Worm (Caenorhabditis elegans) whole organism, L1 larva: ENCODE data around the gene ZK1098.12.

ENCODE experiments used
- C16A3.4 ChIP-seq: fragments of 150-350 bp; optimal IDR thresholded peaks from 2 replicates; lab custom pipeline; 2014; ENCODE audit warnings: missing biosample characterization, missing genetic modification characterization
- F16B12.6 ChIP-seq: fragments of 150-350 bp; optimal IDR thresholded peaks from 2 replicates; lab custom pipeline; 2014; ENCODE audit warnings: missing biosample characterization, missing genetic modification characterization
- Y116A8C.19 ChIP-seq: sonication (generic microtip); optimal IDR thresholded peaks from 2 replicates; lab custom pipeline; 2016; ENCODE audit warnings: missing compliant biosample characterization, missing genetic modification characterization, borderline replicate concordance
- alr-1 ChIP-seq: fragments of 200-800 bp; sonication (Bioruptor generic); optimal IDR thresholded peaks from 2 replicates; lab custom pipeline; 2018; ENCODE audit warnings: borderline replicate concordance, mild to moderate bottlenecking, missing genetic modification characterization, missing compliant biosample characterization
- ama-1 ChIP-seq: fragments of 150-350 bp; optimal IDR thresholded peaks from 2 replicates; lab custom pipeline; 2014
- blmp-1 ChIP-seq: fragments of 150-350 bp; optimal IDR thresholded peaks from 2 replicates; lab custom pipeline; 2014; ENCODE audit warnings: missing biosample characterization, missing genetic modification characterization
- ceh-63 ChIP-seq: fragments of 200-800 bp; sonication (Bioruptor generic); optimal IDR thresholded peaks from 2 replicates; lab custom pipeline; 2018; ENCODE audit warnings: mild to moderate bottlenecking, missing genetic modification characterization, missing compliant biosample characterization
- ceh-88 ChIP-seq: fragments of 200-800 bp; sonication (Bioruptor generic); IDR thresholded peaks from 2 replicates; pipeline ENCODE4 v1.3.6; 2022; ENCODE audit warnings: missing genetic modification characterization, missing compliant biosample characterization
- ces-1 ChIP-seq: fragments of 150-350 bp; optimal IDR thresholded peaks from 2 replicates; lab custom pipeline; 2014; ENCODE audit warnings: missing biosample characterization, missing genetic modification reagents, missing genetic modification characterization
- dpl-1 ChIP-seq, 3 experiments: fragments of 150-350 bp in 2 of 3; sonication (generic microtip) in 1 of 3; optimal IDR thresholded peaks; 2 replicates each; lab custom pipeline; 2014 to 2017; ENCODE audit warnings: missing biosample characterization in 3 of 3, missing genetic modification characterization in 3 of 3, missing genetic modification reagents in 3 of 3
- efl-1 ChIP-seq, 4 experiments: fragments of 150-350 bp; optimal IDR thresholded peaks in 3 of 4; peaks in 1 of 4; 1 replicate in 1 of 4; 2 replicates in 3 of 4; lab custom pipeline; 2014; ENCODE audit warnings: missing biosample characterization in 2 of 4, missing genetic modification characterization in 2 of 4, missing genetic modification reagents in 2 of 4
- egl-13 ChIP-seq: sonication (generic microtip); optimal IDR thresholded peaks from 2 replicates; lab custom pipeline; 2016; ENCODE audit warnings: missing genotype, missing genetic modification reagents, missing genetic modification characterization, missing compliant biosample characterization
- elt-3 ChIP-seq, 6 experiments: fragments of 150-350 bp in 1 of 6; sonication (generic microtip); optimal IDR thresholded peaks; 2 replicates each; lab custom pipeline; 2017 to 2018; ENCODE audit warnings: missing biosample characterization in 6 of 6, missing genetic modification characterization in 6 of 6, inconsistent platforms in 1 of 6
- fkh-4 ChIP-seq: sonication (generic microtip); optimal IDR thresholded peaks from 2 replicates; lab custom pipeline; 2016; ENCODE audit warnings: missing compliant biosample characterization, missing genetic modification characterization, borderline replicate concordance
- fkh-8 ChIP-seq: sonication (generic microtip); optimal IDR thresholded peaks from 2 replicates; lab custom pipeline; 2016; ENCODE audit warnings: mild to moderate bottlenecking, missing genetic modification characterization, missing compliant biosample characterization
- hlh-4 ChIP-seq: sonication (generic microtip); optimal IDR thresholded peaks from 2 replicates; lab custom pipeline; 2016; ENCODE audit warnings: mild to moderate bottlenecking, missing genetic modification characterization, missing compliant biosample characterization
- lin-14 ChIP-seq: fragments of 200-800 bp; sonication (Bioruptor generic); optimal IDR thresholded peaks from 2 replicates; lab custom pipeline; 2018; ENCODE audit warnings: mild to moderate bottlenecking, missing genetic modification characterization, moderate library complexity, missing compliant biosample characterization
- lin-15B ChIP-seq: fragments of 150-350 bp; sonication (generic microtip); optimal IDR thresholded peaks from 3 replicates; lab custom pipeline; 2014; ENCODE audit warnings: missing biosample characterization, missing genetic modification characterization
- lin-35 ChIP-seq, 2 experiments: fragments of 150-350 bp; optimal IDR thresholded peaks; 2 replicates each; lab custom pipeline; 2014; ENCODE audit warnings: missing biosample characterization in 2 of 2, missing genetic modification characterization in 2 of 2, missing genetic modification reagents in 2 of 2
- lin-39 ChIP-seq: fragments of 150-350 bp; optimal IDR thresholded peaks from 2 replicates; lab custom pipeline; 2014; ENCODE audit warnings: missing biosample characterization, missing genetic modification reagents, missing genetic modification characterization
- lsy-2 ChIP-seq, 2 experiments: fragments of 150-350 bp; optimal IDR thresholded peaks; 2 replicates each; lab custom pipeline; 2014; ENCODE audit warnings: missing biosample characterization in 2 of 2, missing genetic modification characterization in 2 of 2
- mdl-1 ChIP-seq, 2 experiments: fragments of 150-350 bp; optimal IDR thresholded peaks; 2 replicates each; lab custom pipeline; 2014 to 2017; ENCODE audit warnings: missing biosample characterization in 2 of 2, missing genetic modification characterization in 2 of 2, inconsistent platforms in 1 of 2
- mef-2 ChIP-seq: fragments of 150-350 bp; optimal IDR thresholded peaks from 2 replicates; lab custom pipeline; 2014; ENCODE audit warnings: missing biosample characterization, missing genetic modification characterization
- mep-1 ChIP-seq: fragments of 150-350 bp; optimal IDR thresholded peaks from 2 replicates; lab custom pipeline; 2014; ENCODE audit warnings: missing biosample characterization, missing genetic modification characterization
- nhr-12 ChIP-seq: sonication (generic microtip); optimal IDR thresholded peaks from 2 replicates; lab custom pipeline; 2017; ENCODE audit warnings: missing biosample characterization, missing genetic modification characterization
- nhr-19 ChIP-seq: fragments of 200-800 bp; sonication (Bioruptor generic); conservative IDR thresholded peaks from 2 replicates; pipeline ENCODE4 v1.3.6; 2022; ENCODE audit warnings: missing genetic modification characterization, missing compliant biosample characterization
- nhr-20 ChIP-seq: sonication (generic microtip); optimal IDR thresholded peaks from 2 replicates; lab custom pipeline; 2016; ENCODE audit warnings: mild to moderate bottlenecking, missing genetic modification characterization, missing compliant biosample characterization
- nhr-47 ChIP-seq: sonication (generic microtip); optimal IDR thresholded peaks from 2 replicates; lab custom pipeline; 2016; ENCODE audit warnings: mild to moderate bottlenecking, missing genetic modification characterization, moderate library complexity, missing compliant biosample characterization
- nhr-71 ChIP-seq: sonication (generic microtip); optimal IDR thresholded peaks from 2 replicates; lab custom pipeline; 2016; ENCODE audit warnings: mild to moderate bottlenecking, missing genetic modification characterization, moderate library complexity, missing compliant biosample characterization
- nhr-77 ChIP-seq: fragments of 150-350 bp; optimal IDR thresholded peaks from 2 replicates; lab custom pipeline; 2014; ENCODE audit warnings: missing biosample characterization, missing genetic modification characterization
- nhr-85 ChIP-seq: sonication (generic microtip); peaks from one replicate; lab custom pipeline; 2016; ENCODE audit warnings: missing genetic modification characterization, inconsistent platforms, missing compliant biosample characterization
- pag-3 ChIP-seq: sonication (generic microtip); optimal IDR thresholded peaks from 2 replicates; lab custom pipeline; 2017; ENCODE audit warnings: missing genetic modification characterization, mild to moderate bottlenecking, missing compliant biosample characterization, antibody characterized with exemption, borderline replicate concordance; ENCODE audit not compliant: insufficient read depth
- rnt-1 ChIP-seq: sonication (generic microtip); optimal IDR thresholded peaks from 2 replicates; lab custom pipeline; 2016; ENCODE audit warnings: mild to moderate bottlenecking, missing genetic modification characterization, moderate library complexity, missing compliant biosample characterization
- skn-1 ChIP-seq: fragments of 150-350 bp; optimal IDR thresholded peaks from 2 replicates; lab custom pipeline; 2014; ENCODE audit warnings: missing biosample characterization, missing genetic modification characterization
- snpc-4 ChIP-seq: fragments of 150-350 bp; optimal IDR thresholded peaks from 2 replicates; lab custom pipeline; 2014; ENCODE audit warnings: missing biosample characterization, missing genetic modification characterization
- sptf-1 ChIP-seq: fragments of 150-350 bp; optimal IDR thresholded peaks from 2 replicates; lab custom pipeline; 2014; ENCODE audit warnings: missing biosample characterization, missing genetic modification characterization
- swsn-7 ChIP-seq: sonication (generic microtip); optimal IDR thresholded peaks from 2 replicates; lab custom pipeline; 2016; ENCODE audit warnings: missing genetic modification characterization, missing compliant biosample characterization
- tbx-2 ChIP-seq: sonication (generic microtip); optimal IDR thresholded peaks from 2 replicates; lab custom pipeline; 2016; ENCODE audit warnings: missing genetic modification characterization, missing compliant biosample characterization
- unc-130 ChIP-seq: fragments of 150-350 bp; optimal IDR thresholded peaks from 2 replicates; lab custom pipeline; 2017; ENCODE audit warnings: missing biosample characterization, missing genetic modification characterization, inconsistent platforms
- unc-30 ChIP-seq: sonication (generic microtip); optimal IDR thresholded peaks from 2 replicates; lab custom pipeline; 2017; ENCODE audit warnings: missing biosample characterization, missing genetic modification characterization
- unc-62 ChIP-seq: fragments of 150-350 bp; optimal IDR thresholded peaks from 2 replicates; lab custom pipeline; 2014; ENCODE audit warnings: missing biosample characterization, missing genetic modification reagents, missing genetic modification characterization
- unc-86 ChIP-seq: sonication (generic microtip); optimal IDR thresholded peaks from 2 replicates; lab custom pipeline; 2016; ENCODE audit warnings: missing genetic modification characterization, missing compliant biosample characterization
- vab-15 ChIP-seq: sonication (generic microtip); optimal IDR thresholded peaks from 2 replicates; lab custom pipeline; 2017; ENCODE audit warnings: missing genotype, mild to moderate bottlenecking, missing genetic modification characterization, missing compliant biosample characterization
- zip-4 ChIP-seq: fragments of 200-800 bp; sonication (Bioruptor generic); optimal IDR thresholded peaks from 2 replicates; lab custom pipeline; 2018; ENCODE audit warnings: mild to moderate bottlenecking, missing genetic modification characterization, moderate library complexity, missing compliant biosample characterization

ZK1098.12 gene

DNA sequence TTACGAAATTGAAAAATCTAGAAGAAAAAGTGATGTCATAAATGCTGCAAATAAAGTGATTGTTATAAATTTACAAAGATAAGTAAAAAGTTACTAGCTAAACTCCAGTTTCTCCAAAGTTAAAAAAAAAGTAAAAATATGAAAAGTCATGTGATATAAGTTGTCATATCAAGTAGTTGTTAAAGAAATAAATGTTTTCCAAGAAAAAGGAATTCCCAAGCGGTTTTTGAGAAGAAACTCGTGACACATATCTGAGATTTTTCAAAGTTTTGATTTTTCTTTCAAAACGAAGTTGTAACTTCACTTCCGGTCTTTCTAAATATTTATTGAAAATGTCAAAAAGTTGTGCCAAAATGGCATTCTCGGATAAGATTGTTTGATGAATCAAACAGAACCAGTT lies 43.8 kb upstream of the ZK1098.12 start:
- TF ChIP-seq swsn-7 (tag; lab: Kevin White, UChicago) (peak; percentile 16), lin-14 (peak; percentile 59), mep-1 (no peak), nhr-71 (tag; lab: Kevin White, UChicago) (peak; percentile 56), zip-4 (GFP tag; lab: Kevin White, UChicago) (no peak), nhr-47 (tag; lab: Kevin White, UChicago) (peak; percentile 21), nhr-85 (tag; lab: Kevin White, UChicago) (peak; percentile 38), tbx-2 (tag; lab: Kevin White, UChicago) (no peak), lin-39 (tag; lab: Kevin White, UChicago) (peak; percentile 52), fkh-8 (peak; percentile 11), lsy-2 (tag; optimal IDR thresholded peaks at IDR 0.05; lab: Kevin White, UChicago) (peak; percentile 31 to 35), nhr-19 (GFP tag; lab: Robert Waterston, UW) (peak; percentile 8; the same call in 1 of the 2 replicates)
- TF ChIP-seq, all 84 proteins: peak for 9

DNA sequence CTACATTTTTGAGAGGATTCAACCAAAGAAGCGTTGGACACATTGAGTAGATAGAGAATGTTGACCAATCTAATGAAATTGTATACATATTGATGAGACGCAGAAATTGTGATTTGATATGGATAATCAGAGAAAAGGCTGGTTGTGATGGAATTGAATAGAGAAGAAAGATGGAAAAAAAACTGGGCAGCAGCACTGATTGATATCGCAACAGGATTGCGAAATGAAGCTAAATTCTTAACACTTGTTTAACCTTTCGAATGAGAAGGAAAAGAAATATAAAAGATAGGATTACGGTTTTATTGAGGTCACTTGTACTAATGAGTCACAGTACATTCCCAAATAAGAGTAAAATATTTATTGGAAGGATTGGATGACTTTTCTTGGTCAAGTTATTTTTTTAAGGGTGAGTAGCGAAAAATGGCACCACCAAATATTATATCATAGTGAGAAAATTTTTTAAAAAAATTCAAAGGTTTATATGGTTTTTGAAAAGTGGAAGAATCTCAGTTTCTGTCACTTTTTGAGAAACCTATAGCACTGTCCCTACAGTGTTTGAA lies 42.7 kb upstream of the ZK1098.12 start:
- TF ChIP-seq pag-3 (no peak), rnt-1 (no peak), sptf-1 (tag; lab: Kevin White, UChicago) (no peak), nhr-19 (GFP tag; lab: Robert Waterston, UW) (no peak), lin-39 (tag; lab: Kevin White, UChicago) (no peak), F16B12.6 (no peak), tbx-2 (tag; lab: Kevin White, UChicago) (no peak), unc-130 (tag; lab: Kevin White, UChicago) (no peak), unc-30 (no peak), nhr-71 (tag; lab: Kevin White, UChicago) (peak; percentile 20), lin-35 (GFP tag; optimal IDR thresholded peaks at IDR 0.05; lab: Kevin White, UChicago) (peak in 1 of 2 experiments; percentile 7), hlh-4 (tag; lab: Kevin White, UChicago) (no peak), fkh-8 (no peak), ceh-63 (GFP tag; lab: Kevin White, UChicago) (no peak), efl-1 (optimal IDR thresholded peaks at IDR 0.05; lab: Kevin White, UChicago) (no peak), efl-1 (GFP tag; optimal IDR thresholded peaks at IDR 0.05 in 1 of 2; lab: Kevin White, UChicago) (peak in 1 of 2 experiments; percentile 80), egl-13 (tag; lab: Kevin White, UChicago) (no peak), Y116A8C.19 (no peak), mdl-1 (tag; optimal IDR thresholded peaks at IDR 0.05; lab: Kevin White, UChicago) (no peak), fkh-4 (tag; lab: Kevin White, UChicago) (no peak), ceh-88 (GFP tag; lab: Robert Waterston, UW) (no peak), nhr-12 (no peak), mef-2 (no peak), ces-1 (GFP tag; lab: Kevin White, UChicago) (no peak), elt-3 (tag; optimal IDR thresholded peaks at IDR 0.05; lab: Kevin White, UChicago) (peak in 5 of 6 experiments; percentile 27 to 81 (median 76)), C16A3.4 (tag; lab: Kevin White, UChicago) (peak; percentile 17), blmp-1 (tag; lab: Kevin White, UChicago) (peak; percentile 63), vab-15 (tag; lab: Kevin White, UChicago) (no peak), unc-86 (tag; lab: Kevin White, UChicago) (no peak), ama-1 (no peak), nhr-77 (tag; lab: Kevin White, UChicago) (no peak), nhr-20 (tag; lab: Kevin White, UChicago) (no peak), dpl-1 (GFP tag; optimal IDR thresholded peaks at IDR 0.05; lab: Kevin White, UChicago) (no peak), skn-1 (tag; lab: Kevin White, UChicago) (peak; percentile 23), lin-15B (tag; lab: Kevin White, UChicago) (no peak), alr-1 (no peak), snpc-4 (tag; lab: Kevin White, UChicago) (no peak), unc-62 (GFP tag; lab: Kevin White, UChicago) (no peak), lin-14 (peak; percentile 44), lsy-2 (tag; optimal IDR thresholded peaks at IDR 0.05; lab: Kevin White, UChicago) (peak in 1 of 2 experiments; percentile 32)
